Worm (Caenorhabditis elegans): ENCODE results near the gene C56G2.9.

C56G2.9 gene

DNA sequence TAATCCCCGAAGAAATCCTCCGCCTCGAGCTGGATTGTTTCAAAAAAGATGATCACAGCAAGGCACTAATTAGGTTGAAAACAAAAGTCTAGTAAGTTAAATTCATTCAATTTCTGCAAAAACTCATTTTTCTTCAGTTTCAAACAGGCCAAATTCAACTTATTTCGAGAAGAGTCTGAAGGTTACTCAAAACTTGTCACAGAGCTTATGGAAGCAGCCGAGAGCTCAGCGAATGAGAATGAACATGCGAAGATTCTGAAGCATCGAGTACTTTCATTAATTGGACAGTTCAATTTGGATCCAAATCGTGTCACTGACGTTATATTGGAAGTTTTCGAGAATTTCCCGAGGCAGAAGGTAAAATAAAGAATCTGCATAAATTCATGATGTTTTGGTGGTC is 25.4 kb upstream of the C56G2.9 start:
- TF ChIP-seq cog-1 (tag; optimal IDR thresholded peaks at IDR 0.05) = no peak
- TF ChIP-seq klf-2 (GFP tag; conservative IDR thresholded peaks at IDR 0.05) = no peak
- TF ChIP-seq T22C8.4 (GFP tag; IDR thresholded peaks at IDR 0.05) = no peak
- no peak for TF ChIP-seq flt-1 (GFP tag; IDR thresholded peaks at IDR 0.05)
- no peak for TF ChIP-seq tab-1 (GFP tag; IDR thresholded peaks at IDR 0.05)
- no peak for TF ChIP-seq ref-1 (GFP tag; conservative IDR thresholded peaks at IDR 0.05)
- TF ChIP-seq med-1 (GFP tag; optimal IDR thresholded peaks at IDR 0.05; ENCODE audit: insufficient read depth) = no peak
- TF ChIP-seq ztf-29 (GFP tag; IDR thresholded peaks at IDR 0.05) = no peak
- no peak for TF ChIP-seq ztf-23 (GFP tag; IDR thresholded peaks at IDR 0.05)

DNA sequence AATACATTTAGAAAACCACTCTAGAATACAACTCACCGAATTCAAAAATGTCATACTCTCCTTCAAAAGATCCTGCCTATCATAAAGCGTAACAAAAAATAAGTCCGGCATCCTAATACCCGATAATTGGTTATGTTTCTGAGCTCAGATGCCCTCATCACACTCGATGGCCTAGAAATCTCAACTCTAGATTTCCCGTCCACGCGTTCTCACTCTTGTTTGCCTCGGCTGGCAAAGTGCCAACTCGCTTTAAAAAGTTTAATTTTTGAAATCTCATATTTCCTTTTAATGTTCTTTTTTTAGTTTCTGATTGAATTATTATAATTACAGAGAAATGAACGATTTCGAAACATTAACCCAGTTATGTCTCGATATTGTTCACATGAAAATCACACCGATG is 24.6 kb upstream of the C56G2.9 start, which contains the start of the genes C56G2.15 and thoc-2:
C56G2.15 (minus strand) TSS at position 188 of the 400 bp plus-strand sequence.
thoc-2 (plus strand) TSS at position 331 of the 400 bp plus-strand sequence.
- TF ChIP-seq ztf-23 (GFP tag; IDR thresholded peaks at IDR 0.05) (no peak), ztf-29 (GFP tag; IDR thresholded peaks at IDR 0.05) (no peak), tab-1 (GFP tag; IDR thresholded peaks at IDR 0.05) (no peak), klf-2 (GFP tag; conservative IDR thresholded peaks at IDR 0.05) (no peak), flt-1 (GFP tag; IDR thresholded peaks at IDR 0.05) (no peak), T22C8.4 (GFP tag; IDR thresholded peaks at IDR 0.05) (no peak), ref-1 (GFP tag; conservative IDR thresholded peaks at IDR 0.05) (no peak)

DNA sequence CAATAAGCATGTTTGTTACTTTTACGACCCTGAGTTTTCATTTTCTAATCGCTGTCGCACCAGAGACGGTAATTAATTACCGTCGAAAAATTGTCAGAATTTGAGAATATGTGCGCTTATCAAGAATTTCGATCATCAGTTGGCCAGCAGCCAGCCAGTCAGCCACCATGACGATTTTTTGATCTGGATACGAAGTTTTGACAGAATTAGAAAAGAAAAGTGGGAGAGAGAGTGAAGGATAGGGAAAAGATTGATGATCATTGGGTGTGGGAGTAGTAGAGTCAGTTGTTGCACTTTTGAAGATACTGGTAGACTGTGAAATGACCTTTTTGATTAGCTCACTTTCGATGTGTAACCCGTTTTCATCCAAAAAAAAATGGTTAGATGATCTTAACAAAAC is 21.3 kb upstream of the C56G2.9 start:
- no peak for TF ChIP-seq flt-1 (GFP tag; IDR thresholded peaks at IDR 0.05)
- TF ChIP-seq ref-1 (GFP tag; conservative IDR thresholded peaks at IDR 0.05) = no peak
- TF ChIP-seq tab-1 (GFP tag; IDR thresholded peaks at IDR 0.05) = no peak
- TF ChIP-seq ztf-23 (GFP tag; IDR thresholded peaks at IDR 0.05) = no peak
- no peak for TF ChIP-seq T22C8.4 (GFP tag; IDR thresholded peaks at IDR 0.05)
- no peak for TF ChIP-seq med-1 (GFP tag; optimal IDR thresholded peaks at IDR 0.05; ENCODE audit: insufficient read depth)
- no peak for TF ChIP-seq ztf-29 (GFP tag; IDR thresholded peaks at IDR 0.05)
- TF ChIP-seq klf-2 (GFP tag; conservative IDR thresholded peaks at IDR 0.05) = no peak
- no peak for TF ChIP-seq cog-1 (tag; optimal IDR thresholded peaks at IDR 0.05)

DNA sequence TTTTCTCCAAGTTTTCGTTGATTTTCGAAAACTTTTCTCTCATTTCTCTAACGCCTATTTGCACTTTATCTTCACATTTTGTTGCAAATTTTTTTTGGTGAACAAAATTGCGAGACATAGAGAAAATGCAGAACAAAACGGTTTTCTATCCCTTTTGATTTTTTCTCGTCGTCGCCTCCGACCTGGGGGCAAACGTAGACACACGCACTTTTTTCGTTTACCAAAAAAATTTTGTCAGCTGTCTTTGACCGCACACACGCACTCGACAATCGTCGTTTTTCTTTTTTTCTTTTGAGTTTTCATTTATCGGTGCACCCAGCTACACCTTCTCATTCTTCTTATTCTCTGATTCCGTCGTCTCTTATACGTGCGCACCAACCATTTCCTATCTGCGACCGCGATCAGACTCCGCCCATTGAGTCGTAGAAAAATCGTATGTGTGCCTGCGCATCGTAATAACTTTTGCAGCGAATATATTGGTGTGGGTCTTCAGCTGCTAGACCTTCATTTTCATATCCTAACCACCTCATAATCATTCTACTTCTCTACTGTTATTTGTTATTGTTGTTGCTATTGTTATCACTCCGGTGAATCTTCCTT is 19.3 kb upstream of the C56G2.9 start:
- TF ChIP-seq tab-1 (GFP tag; IDR thresholded peaks at IDR 0.05) = no peak
- TF ChIP-seq ztf-23 (GFP tag; IDR thresholded peaks at IDR 0.05) = no peak
- TF ChIP-seq ref-1 (GFP tag; conservative IDR thresholded peaks at IDR 0.05) = no peak
- TF ChIP-seq med-1 (GFP tag; optimal IDR thresholded peaks at IDR 0.05; ENCODE audit: insufficient read depth) = no peak
- TF ChIP-seq ztf-29 (GFP tag; IDR thresholded peaks at IDR 0.05) = no peak
- TF ChIP-seq cog-1 (tag; optimal IDR thresholded peaks at IDR 0.05) = no peak
- no peak for TF ChIP-seq T22C8.4 (GFP tag; IDR thresholded peaks at IDR 0.05)
- TF ChIP-seq flt-1 (GFP tag; IDR thresholded peaks at IDR 0.05) = no peak
- TF ChIP-seq klf-2 (GFP tag; conservative IDR thresholded peaks at IDR 0.05) = no peak

DNA sequence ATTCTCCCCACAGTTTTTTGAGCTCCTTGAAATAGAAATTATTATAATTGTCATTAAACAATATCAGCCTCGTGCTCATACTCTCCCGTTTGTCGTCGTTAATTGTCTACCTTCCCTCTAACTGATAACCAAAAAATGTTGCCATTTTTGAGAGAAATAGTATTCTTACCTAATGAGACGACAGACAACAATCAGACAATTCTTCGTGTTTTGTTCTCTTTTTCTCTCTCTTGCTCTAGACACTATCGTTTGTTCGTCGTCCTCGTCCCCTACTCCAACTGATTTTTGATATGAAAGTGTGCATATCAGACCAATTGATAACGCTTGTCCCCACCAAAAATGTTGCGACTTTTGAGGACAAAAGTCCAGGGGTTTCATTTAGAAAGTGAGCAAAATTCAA is 18.4 kb upstream of the C56G2.9 start:
- TF ChIP-seq T22C8.4 (GFP tag; IDR thresholded peaks at IDR 0.05) (no peak), cog-1 (tag; optimal IDR thresholded peaks at IDR 0.05) (no peak), ref-1 (GFP tag; conservative IDR thresholded peaks at IDR 0.05) (no peak), ztf-23 (GFP tag; IDR thresholded peaks at IDR 0.05) (no peak), klf-2 (GFP tag; conservative IDR thresholded peaks at IDR 0.05) (no peak), tab-1 (GFP tag; IDR thresholded peaks at IDR 0.05) (no peak), ztf-29 (GFP tag; IDR thresholded peaks at IDR 0.05) (no peak), med-1 (GFP tag; optimal IDR thresholded peaks at IDR 0.05; ENCODE audit: insufficient read depth) (no peak), flt-1 (GFP tag; IDR thresholded peaks at IDR 0.05) (no peak)

DNA sequence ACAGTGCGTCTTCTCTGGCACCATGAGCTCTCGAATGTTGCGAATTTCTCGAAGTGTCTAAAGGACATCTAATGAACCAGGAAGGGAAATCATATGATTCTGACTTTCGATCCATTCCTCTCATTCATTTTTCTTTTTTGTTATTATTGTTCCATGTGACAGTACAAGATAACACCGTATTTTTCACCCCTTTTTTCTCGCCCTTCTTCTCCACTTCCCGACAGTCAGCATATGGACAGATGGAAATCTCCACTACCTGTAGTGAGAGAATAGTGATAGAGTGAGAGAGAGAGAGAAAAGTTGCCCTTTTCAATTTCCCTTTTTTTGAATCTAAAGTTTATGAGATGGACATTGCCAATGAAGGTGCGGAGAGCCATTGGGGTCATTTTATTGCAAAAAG is 17.7 kb upstream of the C56G2.9 start:
- TF ChIP-seq cog-1 (tag; optimal IDR thresholded peaks at IDR 0.05) = no peak
- no peak for TF ChIP-seq klf-2 (GFP tag; conservative IDR thresholded peaks at IDR 0.05)
- TF ChIP-seq T22C8.4 (GFP tag; IDR thresholded peaks at IDR 0.05) = no peak
- no peak for TF ChIP-seq ztf-23 (GFP tag; IDR thresholded peaks at IDR 0.05)
- no peak for TF ChIP-seq flt-1 (GFP tag; IDR thresholded peaks at IDR 0.05)
- no peak for TF ChIP-seq ztf-29 (GFP tag; IDR thresholded peaks at IDR 0.05)
- TF ChIP-seq med-1 (GFP tag; optimal IDR thresholded peaks at IDR 0.05; ENCODE audit: insufficient read depth) = no peak
- TF ChIP-seq ref-1 (GFP tag; conservative IDR thresholded peaks at IDR 0.05) = no peak
- no peak for TF ChIP-seq tab-1 (GFP tag; IDR thresholded peaks at IDR 0.05)

DNA sequence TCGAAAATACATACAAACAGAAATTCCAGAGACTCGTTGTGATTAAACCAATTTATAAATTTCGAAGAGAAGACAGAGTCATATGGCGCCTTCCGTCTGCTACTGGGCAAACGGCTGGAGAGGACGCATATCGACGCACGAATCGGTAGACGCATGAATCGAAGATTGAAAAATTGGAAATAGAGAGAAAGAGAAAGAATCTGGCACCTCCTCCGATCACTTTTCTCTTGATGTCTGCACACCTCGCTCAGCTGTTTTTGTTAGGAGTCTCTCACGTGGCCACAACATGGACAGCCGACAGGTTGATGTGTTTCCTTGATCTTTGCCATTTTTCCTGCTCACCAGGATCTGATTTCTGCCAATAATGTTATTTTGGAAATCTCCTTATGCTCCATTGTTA is 17.0 kb upstream of the C56G2.9 start:
- TF ChIP-seq tab-1 (GFP tag; IDR thresholded peaks at IDR 0.05) (no peak), T22C8.4 (GFP tag; IDR thresholded peaks at IDR 0.05) (no peak), klf-2 (GFP tag; conservative IDR thresholded peaks at IDR 0.05) (no peak), ztf-29 (GFP tag; IDR thresholded peaks at IDR 0.05) (no peak), ref-1 (GFP tag; conservative IDR thresholded peaks at IDR 0.05) (no peak), flt-1 (GFP tag; IDR thresholded peaks at IDR 0.05) (no peak), cog-1 (tag; optimal IDR thresholded peaks at IDR 0.05) (no peak), ztf-23 (GFP tag; IDR thresholded peaks at IDR 0.05) (no peak), med-1 (GFP tag; optimal IDR thresholded peaks at IDR 0.05; ENCODE audit: insufficient read depth) (no peak)

DNA sequence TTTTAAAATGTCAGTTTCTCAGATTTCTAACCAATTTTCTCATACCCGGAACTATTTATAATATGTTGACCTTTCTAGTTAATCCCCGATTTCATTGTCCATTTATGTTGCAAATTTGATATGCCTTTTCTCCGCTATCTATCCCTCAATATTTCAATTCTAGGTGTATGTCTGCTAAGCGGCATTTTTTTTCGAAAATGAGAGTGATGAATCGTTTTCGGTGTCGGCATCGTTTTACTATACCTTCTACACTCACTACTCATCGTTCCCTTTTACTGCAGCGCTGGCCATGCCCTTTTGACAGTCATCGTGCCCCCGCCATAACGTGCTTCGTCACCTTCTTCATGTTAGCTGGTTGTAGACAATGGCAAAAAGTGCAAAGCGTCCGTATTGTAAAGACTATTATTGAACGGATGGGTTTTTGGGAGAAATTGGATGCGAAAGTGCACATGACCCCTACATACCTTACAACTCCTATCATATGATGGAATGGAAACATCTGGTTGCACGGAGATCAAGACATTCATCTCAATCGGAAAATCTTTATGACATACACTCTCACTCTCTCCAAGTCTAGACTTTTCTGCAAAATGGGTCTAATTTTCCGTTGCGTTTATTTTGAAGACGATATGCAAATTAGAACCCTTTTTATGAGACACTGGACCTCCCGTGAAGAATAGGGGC is 16.2 kb upstream of the C56G2.9 start:
- TF ChIP-seq ztf-29 (GFP tag; IDR thresholded peaks at IDR 0.05) (no peak), med-1 (GFP tag; optimal IDR thresholded peaks at IDR 0.05; ENCODE audit: insufficient read depth) (no peak), flt-1 (GFP tag; IDR thresholded peaks at IDR 0.05) (no peak), ref-1 (GFP tag; conservative IDR thresholded peaks at IDR 0.05) (no peak), T22C8.4 (GFP tag; IDR thresholded peaks at IDR 0.05) (no peak), tab-1 (GFP tag; IDR thresholded peaks at IDR 0.05) (no peak), klf-2 (GFP tag; conservative IDR thresholded peaks at IDR 0.05) (no peak), ztf-23 (GFP tag; IDR thresholded peaks at IDR 0.05) (no peak), cog-1 (tag; optimal IDR thresholded peaks at IDR 0.05) (no peak)

DNA sequence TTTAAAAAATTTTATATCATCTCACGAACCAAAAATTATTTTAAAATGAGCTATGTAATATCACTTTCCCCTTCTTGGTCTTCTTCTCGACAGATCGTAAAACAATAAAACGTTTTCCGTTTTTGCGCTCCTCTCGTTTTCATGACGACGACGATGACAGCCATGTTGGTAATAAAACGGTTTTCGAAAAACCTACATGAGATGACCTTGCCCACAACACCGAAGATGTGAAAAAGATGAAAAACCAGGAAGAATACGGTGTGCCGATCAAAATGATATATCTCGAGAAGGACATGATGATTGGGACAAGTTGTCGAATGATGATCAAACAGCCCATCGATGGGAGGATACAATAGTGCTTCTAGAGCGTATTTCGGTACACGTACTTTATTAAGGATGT is 15.6 kb upstream of the C56G2.9 start:
- TF ChIP-seq flt-1 (GFP tag; IDR thresholded peaks at IDR 0.05) (no peak), med-1 (GFP tag; optimal IDR thresholded peaks at IDR 0.05; ENCODE audit: insufficient read depth) (no peak), T22C8.4 (GFP tag; IDR thresholded peaks at IDR 0.05) (no peak), ztf-23 (GFP tag; IDR thresholded peaks at IDR 0.05) (no peak), cog-1 (tag; optimal IDR thresholded peaks at IDR 0.05) (no peak), ztf-29 (GFP tag; IDR thresholded peaks at IDR 0.05) (no peak), ref-1 (GFP tag; conservative IDR thresholded peaks at IDR 0.05) (no peak), tab-1 (GFP tag; IDR thresholded peaks at IDR 0.05) (no peak), klf-2 (GFP tag; conservative IDR thresholded peaks at IDR 0.05) (no peak)
